Fruit fly (Drosophila melanogaster) Kc167 (cell line): Measurements from ENCODE around the gene CG18213.

Experiments used
- h ChIP-seq: fragments of >200 bp; optimal IDR thresholded peaks from 3 replicates; lab custom pipeline; 2018; ENCODE audit warnings: missing external identifiers
- ttk ChIP-seq: sonication (Bioruptor generic); optimal IDR thresholded peaks from 2 replicates; lab custom pipeline; 2017; ENCODE audit warnings: missing external identifiers

- no peak for TF ChIP-seq h (lab: Kevin White, UChicago)
- no peak for TF ChIP-seq ttk (lab: Kevin White, UChicago)
Measured at dm6 chr3R:17053415-17054177, 13.6 kb upstream of the CG18213 start, which contains the start of gene Dad.
